Fruit fly (Drosophila melanogaster) whole organism, embryonic: ENCODE measurements around the gene anox.

Experiments used
- B-H2 ChIP-seq: fragments of 200-800 bp; sonication (Bioruptor generic); optimal IDR thresholded peaks from 2 replicates; lab custom pipeline; 2018; ENCODE audit warnings: missing biosample characterization, mild to moderate bottlenecking, missing genetic modification characterization
- BEAF-32 ChIP-seq: fragments of 200-800 bp; sonication (Bioruptor generic); optimal IDR thresholded peaks from 3 replicates; lab custom pipeline; 2017; ENCODE audit warnings: missing biosample characterization, missing genetic modification characterization, mild to moderate bottlenecking, moderate library complexity, missing genetic modification reagents
- CG11456 ChIP-seq: fragments of 200-800 bp; sonication (Bioruptor generic); IDR thresholded peaks from 3 replicates; pipeline ENCODE4 v1.3.6; 2022; ENCODE audit warnings: missing biosample characterization, missing genetic modification characterization
- CG12769 ChIP-seq: fragments of 200-800 bp; sonication (Bioruptor generic); optimal IDR thresholded peaks from 2 replicates; lab custom pipeline; 2019; ENCODE audit warnings: missing biosample characterization, mild to moderate bottlenecking, missing genetic modification characterization, moderate library complexity
- CG16813 ChIP-seq: fragments of 200-800 bp; sonication (Bioruptor generic); IDR thresholded peaks from 3 replicates; pipeline ENCODE4 v1.3.6; 2022; ENCODE audit warnings: missing biosample characterization, missing genetic modification characterization; ENCODE audit not compliant: partially characterized antibody
- CG16863 ChIP-seq: fragments of 200-800 bp; sonication (Bioruptor generic); optimal IDR thresholded peaks from 3 replicates; lab custom pipeline; 2016; ENCODE audit warnings: missing biosample characterization, missing genetic modification characterization
- CG17361 ChIP-seq: fragments of 200-800 bp; sonication (Bioruptor generic); IDR thresholded peaks from 3 replicates; pipeline ENCODE4 v1.3.6; 2022; ENCODE audit warnings: missing biosample characterization, missing genetic modification characterization
- CG18011 ChIP-seq: fragments of 200-800 bp; sonication (Bioruptor generic); optimal IDR thresholded peaks from 2 replicates; lab custom pipeline; 2017; ENCODE audit warnings: missing biosample characterization, missing genetic modification characterization, mild to moderate bottlenecking, moderate library complexity, missing genotype
- CG3065 ChIP-seq: fragments of 200-800 bp; sonication (Bioruptor generic); optimal IDR thresholded peaks from 2 replicates; lab custom pipeline; 2016; ENCODE audit warnings: missing biosample characterization, missing genetic modification characterization
- CG3847 ChIP-seq: fragments of 200-800 bp; sonication (Bioruptor generic); IDR thresholded peaks from 2 replicates; pipeline ENCODE4 v1.3.6; 2022; ENCODE audit warnings: missing biosample characterization, missing genetic modification characterization
- CG8359 ChIP-seq: fragments of 200-800 bp; sonication (Bioruptor generic); optimal IDR thresholded peaks from 2 replicates; lab custom pipeline; 2017; ENCODE audit warnings: missing biosample characterization, mild to moderate bottlenecking, missing genetic modification characterization, borderline replicate concordance
- CG8388 ChIP-seq: fragments of 200-800 bp; sonication (Bioruptor generic); optimal IDR thresholded peaks from 2 replicates; lab custom pipeline; 2019; ENCODE audit warnings: missing biosample characterization, mild to moderate bottlenecking, missing genetic modification characterization, moderate library complexity
- CG9876 ChIP-seq: fragments of 200-800 bp; sonication (Bioruptor generic); optimal IDR thresholded peaks from 2 replicates; lab custom pipeline; 2016; ENCODE audit warnings: missing biosample characterization, missing genetic modification characterization
- Chrac-16 ChIP-seq: fragments of 200-800 bp; sonication (Bioruptor generic); optimal IDR thresholded peaks from 3 replicates; lab custom pipeline; 2016; ENCODE audit warnings: missing biosample characterization, missing genetic modification characterization
- Deaf1 ChIP-seq: fragments of 200-800 bp; optimal IDR thresholded peaks from 3 replicates; lab custom pipeline; 2019; ENCODE audit warnings: missing biosample characterization, mild to moderate bottlenecking, missing genetic modification characterization, moderate library complexity
- Dll ChIP-seq: fragments of 200-800 bp; sonication (Bioruptor generic); IDR thresholded peaks from 4 replicates; pipeline ENCODE4 v1.3.6; 2022; ENCODE audit warnings: missing biosample characterization, missing genetic modification characterization; ENCODE audit not compliant: partially characterized antibody
- HLH4C ChIP-seq: fragments of 200-800 bp; sonication (Bioruptor generic); IDR thresholded peaks from 3 replicates; pipeline ENCODE4 v1.3.6; 2022; ENCODE audit warnings: missing biosample characterization, missing genetic modification characterization; ENCODE audit not compliant: partially characterized antibody
- Hr78 ChIP-seq, 2 experiments: fragments of 200-800 bp in 1 of 2; fragments of >200 bp in 1 of 2; sonication (Bioruptor generic) in 1 of 2; optimal IDR thresholded peaks; 2 replicates each; lab custom pipeline; 2017 to 2019; ENCODE audit warnings: missing biosample characterization in 2 of 2, missing genetic modification characterization in 2 of 2, mild to moderate bottlenecking in 1 of 2, moderate library complexity in 1 of 2
- Hsf ChIP-seq: fragments of 200-800 bp; sonication (Bioruptor generic); optimal IDR thresholded peaks from 3 replicates; lab custom pipeline; 2016; ENCODE audit warnings: missing biosample characterization, missing genetic modification characterization
- Lhr ChIP-seq: fragments of 200-800 bp; sonication (Bioruptor generic); optimal IDR thresholded peaks from 3 replicates; lab custom pipeline; 2017; ENCODE audit warnings: mild to moderate bottlenecking, missing biosample characterization, missing genetic modification reagents, missing genetic modification characterization
- PHDP ChIP-seq: fragments of 200-800 bp; sonication (Bioruptor generic); optimal IDR thresholded peaks from 3 replicates; lab custom pipeline; 2018; ENCODE audit warnings: missing biosample characterization, mild to moderate bottlenecking, missing genetic modification characterization, moderate library complexity
- Poxn ChIP-seq: fragments of 200-800 bp; sonication (Bioruptor generic); IDR thresholded peaks from 2 replicates; pipeline ENCODE4 v1.3.6; 2022; ENCODE audit warnings: missing biosample characterization, missing genetic modification characterization
- Rx ChIP-seq: fragments of 200-800 bp; sonication (Bioruptor generic); IDR thresholded peaks from 2 replicates; pipeline ENCODE4 v1.3.6; 2022; ENCODE audit warnings: missing biosample characterization, missing genetic modification characterization
- Scr ChIP-seq: fragments of 200-800 bp; sonication (Bioruptor generic); IDR thresholded peaks from 2 replicates; pipeline ENCODE4 v1.3.6; 2022; ENCODE audit warnings: missing biosample characterization, missing genetic modification characterization; ENCODE audit not compliant: partially characterized antibody
- ara ChIP-seq: fragments of 200-800 bp; sonication (Bioruptor generic); IDR thresholded peaks from 2 replicates; pipeline ENCODE4 v1.3.6; 2022; ENCODE audit warnings: missing biosample characterization, missing genetic modification characterization
- br ChIP-seq: fragments of >200 bp; optimal IDR thresholded peaks from 2 replicates; lab custom pipeline; 2017
- chm ChIP-seq: fragments of 200-800 bp; sonication (Bioruptor generic); IDR thresholded peaks from 2 replicates; pipeline ENCODE4 v1.3.6; 2022; ENCODE audit warnings: missing biosample characterization, missing genetic modification characterization
- ems ChIP-seq: fragments of 200-800 bp; sonication (Bioruptor generic); optimal IDR thresholded peaks from 3 replicates; lab custom pipeline; 2016; ENCODE audit warnings: missing biosample characterization, missing genetic modification characterization
- fd3F ChIP-seq: fragments of 200-800 bp; sonication (Bioruptor generic); optimal IDR thresholded peaks from 2 replicates; lab custom pipeline; 2018; ENCODE audit warnings: missing biosample characterization, mild to moderate bottlenecking, missing genetic modification characterization, moderate library complexity
- jigr1 ChIP-seq: fragments of 200-800 bp; sonication (Bioruptor generic); IDR thresholded peaks from 3 replicates; pipeline ENCODE4 v1.3.6; 2022; ENCODE audit warnings: missing biosample characterization, missing genetic modification characterization
- kni ChIP-seq: fragments of 200-800 bp; sonication (Bioruptor generic); optimal IDR thresholded peaks from 3 replicates; lab custom pipeline; 2017; ENCODE audit warnings: mild to moderate bottlenecking, missing biosample characterization, missing genetic modification reagents, missing genetic modification characterization
- lab ChIP-seq: fragments of 200-800 bp; sonication (Bioruptor generic); optimal IDR thresholded peaks from 3 replicates; lab custom pipeline; 2017; ENCODE audit warnings: missing biosample characterization, missing genetic modification characterization, mild to moderate bottlenecking, moderate library complexity, missing genetic modification reagents
- lola ChIP-seq, 3 experiments: fragments of >200 bp in 2 of 3; fragments of 200-800 bp in 1 of 3; sonication (Bioruptor generic) in 1 of 3; optimal IDR thresholded peaks; 2 replicates each; lab custom pipeline; 2017 to 2019; ENCODE audit warnings: missing biosample characterization in 3 of 3, missing genetic modification characterization in 3 of 3, mild to moderate bottlenecking in 1 of 3, moderate library complexity in 1 of 3
- mam ChIP-seq: fragments of 200-800 bp; sonication (Bioruptor generic); optimal IDR thresholded peaks from 3 replicates; lab custom pipeline; 2016; ENCODE audit warnings: missing biosample characterization, missing genetic modification characterization
- nerfin-1 ChIP-seq: fragments of 200-800 bp; sonication (Bioruptor generic); optimal IDR thresholded peaks from 3 replicates; lab custom pipeline; 2019; ENCODE audit warnings: missing biosample characterization, mild to moderate bottlenecking, missing genetic modification characterization, moderate library complexity
- pita ChIP-seq: fragments of 200-800 bp; sonication (Bioruptor generic); optimal IDR thresholded peaks from 2 replicates; lab custom pipeline; 2017; ENCODE audit warnings: missing biosample characterization, mild to moderate bottlenecking, missing genetic modification characterization
- ranshi ChIP-seq: fragments of 200-800 bp; sonication (Bioruptor generic); IDR thresholded peaks from 2 replicates; pipeline ENCODE4 v1.3.6; 2022; ENCODE audit warnings: missing biosample characterization, missing genetic modification characterization
- run ChIP-seq: fragments of 200-800 bp; sonication (Bioruptor generic); optimal IDR thresholded peaks from 3 replicates; lab custom pipeline; 2018; ENCODE audit warnings: missing biosample characterization, mild to moderate bottlenecking, missing genetic modification characterization
- sens ChIP-seq: fragments of 200-800 bp; sonication (Bioruptor generic); peaks from one replicate; lab custom pipeline; 2016; ENCODE audit warnings: missing biosample characterization, missing genetic modification characterization
- sens-2 ChIP-seq: fragments of 200-800 bp; sonication (Bioruptor generic); IDR thresholded peaks from 2 replicates; pipeline ENCODE4 v1.3.6; 2022; ENCODE audit warnings: missing biosample characterization, missing genetic modification characterization
- slou ChIP-seq: fragments of 200-800 bp; sonication (Bioruptor generic); optimal IDR thresholded peaks from 3 replicates; lab custom pipeline; 2016; ENCODE audit warnings: missing biosample characterization, missing genetic modification characterization
- tna ChIP-seq: fragments of 200-800 bp; sonication (Bioruptor generic); IDR thresholded peaks from 2 replicates; pipeline ENCODE4 v1.3.6; 2022; ENCODE audit warnings: missing biosample characterization, missing genetic modification characterization; ENCODE audit not compliant: partially characterized antibody
- ttk ChIP-seq: fragments of 200-800 bp; sonication (Bioruptor generic); IDR thresholded peaks from 2 replicates; pipeline ENCODE4 v2.1.2; 2022; ENCODE audit warnings: missing biosample characterization, missing genetic modification characterization
- unpg ChIP-seq: fragments of 200-800 bp; sonication (Bioruptor generic); optimal IDR thresholded peaks from 3 replicates; lab custom pipeline; 2018; ENCODE audit warnings: missing biosample characterization, mild to moderate bottlenecking, missing genetic modification characterization, moderate library complexity
- usp ChIP-seq: fragments of >200 bp; optimal IDR thresholded peaks from 2 replicates; lab custom pipeline; 2017; ENCODE audit warnings: missing biosample characterization, missing genetic modification characterization
- wdn ChIP-seq: fragments of 200-800 bp; sonication (Bioruptor generic); IDR thresholded peaks from 2 replicates; pipeline ENCODE4 v1.3.6; 2022; ENCODE audit warnings: missing biosample characterization, missing genetic modification characterization
- wek ChIP-seq: fragments of 200-800 bp; sonication (Bioruptor generic); optimal IDR thresholded peaks from 3 replicates; lab custom pipeline; 2018; ENCODE audit warnings: missing biosample characterization, mild to moderate bottlenecking, missing genetic modification characterization, moderate library complexity
- z ChIP-seq: fragments of 200-800 bp; sonication (Bioruptor generic); IDR thresholded peaks from 3 replicates; pipeline ENCODE4 v1.3.6; 2022; ENCODE audit warnings: missing biosample characterization, missing genetic modification characterization
- zen ChIP-seq: fragments of 200-800 bp; sonication (Bioruptor generic); optimal IDR thresholded peaks from 3 replicates; lab custom pipeline; 2018; ENCODE audit warnings: missing biosample characterization, mild to moderate bottlenecking, missing genetic modification characterization, moderate library complexity

Gene anox

dm6 chrX:21345036-21345500 lies 26.0 kb upstream of the anox start, which contains the start of gene dod (continued):
- TF ChIP-seq Scr (GFP tag; lab: Robert Waterston, UW) (peak; percentile 74), ttk (peak; percentile 17; the same call in 1 of the 2 replicates), tna (GFP tag; lab: Robert Waterston, UW) (peak; percentile 59), CG3065 (GFP tag; lab: Kevin White, UChicago) (peak; percentile 9), Deaf1 (tag; lab: Kevin White, UChicago) (peak; percentile 19), jigr1 (GFP tag; lab: Robert Waterston, UW) (no peak), br (lab: Kevin White, UChicago) (no peak), CG16863 (GFP tag; lab: Kevin White, UChicago) (peak; percentile 14), CG11456 (GFP tag; lab: Robert Waterston, UW) (peak; percentile 63; the same call in 1 of the 3 replicates), usp (GFP tag; lab: Kevin White, UChicago) (no peak), CG18011 (GFP tag; lab: Kevin White, UChicago) (peak; percentile 10), ranshi (peak; percentile 15; the same call in 1 of the 2 replicates), CG12769 (no peak), lola (GFP tag; optimal IDR thresholded peaks at IDR 0.05; lab: Kevin White, UChicago) (peak in 1 of 3 experiments; percentile 30), CG17361 (GFP tag; lab: Robert Waterston, UW) (peak; percentile 38; the same call in 2 of the 3 replicates), run (tag; lab: Kevin White, UChicago) (peak; percentile 29), pita (GFP tag; lab: Kevin White, UChicago) (peak; percentile 88), lab (GFP tag; lab: Kevin White, UChicago) (no peak), BEAF-32 (GFP tag; lab: Kevin White, UChicago) (peak; percentile 88), unpg (GFP tag; lab: Kevin White, UChicago) (peak; percentile 55), Dll (GFP tag; lab: Robert Waterston, UW) (peak; percentile 69), CG16813 (peak; percentile 79), CG8359 (no peak), Hr78 (GFP tag; optimal IDR thresholded peaks at IDR 0.05; lab: Kevin White, UChicago) (no peak), PHDP (peak; percentile 65), Chrac-16 (peak; percentile 55), mam (GFP tag; lab: Kevin White, UChicago) (peak; percentile 62), zen (tag; lab: Kevin White, UChicago) (peak; percentile 78), CG3847 (GFP tag; lab: Robert Waterston, UW) (peak; percentile 72), z (no peak), nerfin-1 (tag; lab: Kevin White, UChicago) (peak; percentile 57), fd3F (no peak), slou (GFP tag; lab: Kevin White, UChicago) (no peak), kni (no peak), Rx (GFP tag; lab: Robert Waterston, UW) (no peak), ems (GFP tag; lab: Kevin White, UChicago) (peak; percentile 44), chm (GFP tag; lab: Robert Waterston, UW) (peak; percentile 38; the same call in 1 of the 2 replicates), wek (GFP tag; lab: Kevin White, UChicago) (peak; percentile 12), Lhr (GFP tag; lab: Kevin White, UChicago) (peak; percentile 74), HLH4C (GFP tag; lab: Robert Waterston, UW) (peak; percentile 59), Poxn (GFP tag; lab: Robert Waterston, UW) (no peak), ara (GFP tag; lab: Robert Waterston, UW) (peak; percentile 39; the same call in 1 of the 2 replicates), CG9876 (GFP tag; lab: Kevin White, UChicago) (peak; percentile 22), wdn (GFP tag; lab: Robert Waterston, UW) (no peak), CG8388 (GFP tag; lab: Kevin White, UChicago) (peak; percentile 20), sens (GFP tag; lab: Kevin White, UChicago) (peak; percentile 90), sens-2 (GFP tag; lab: Robert Waterston, UW) (0 out of 2 replicates have a peak, but pooled peaks have one; percentile 13), B-H2 (peak; percentile 47), Hsf (GFP tag; lab: Kevin White, UChicago) (peak; percentile 30)
